Worm (Caenorhabditis elegans): ENCODE measurements around the gene wee-1.1.

Gene wee-1.1

DNA sequence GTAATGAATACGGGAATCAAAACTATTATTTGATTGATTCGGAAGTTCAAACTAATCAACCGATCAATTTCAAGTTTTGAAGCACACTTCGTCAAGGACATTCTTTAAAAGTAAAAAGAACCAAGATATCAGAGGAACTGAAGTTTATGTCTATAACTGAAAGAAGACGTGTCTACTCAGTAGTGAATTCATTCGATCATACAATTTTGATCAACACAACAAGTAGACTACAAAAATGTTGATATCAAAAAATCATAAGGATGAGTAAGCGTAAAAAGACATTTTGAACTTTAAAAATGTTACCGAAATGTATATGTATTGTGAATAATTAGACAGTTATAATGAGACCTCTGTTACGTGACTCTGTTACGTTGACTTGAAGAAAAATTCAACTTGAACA lies 40.6 kb downstream of the wee-1.1 start, which contains the start of gene sra-4:
sra-4 (minus strand) TSS at position 101 of the 400 bp plus-strand sequence.
- TF ChIP-seq aly-2 (tag; optimal IDR thresholded peaks at IDR 0.05), result no peak
- TF ChIP-seq sma-3 (GFP tag; optimal IDR thresholded peaks at IDR 0.05), result no peak

DNA sequence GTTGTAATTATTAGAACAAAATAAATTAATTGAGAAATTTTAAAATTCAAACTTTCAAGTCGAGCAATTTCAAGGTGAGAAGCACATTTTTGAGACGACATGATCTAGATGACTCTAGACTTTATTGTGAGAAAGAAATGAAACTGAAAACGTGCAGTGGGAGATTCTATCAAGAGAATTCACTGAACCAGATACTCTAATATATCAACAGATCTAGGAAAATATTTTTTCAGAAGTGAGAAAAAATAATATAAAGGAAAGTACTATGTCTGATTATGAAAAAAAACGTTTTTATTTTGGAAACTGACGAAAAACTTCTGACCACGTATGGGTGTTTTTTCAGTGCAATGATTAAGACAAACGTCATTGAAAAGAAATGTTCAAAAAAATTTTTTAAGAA lies 42.6 kb downstream of the wee-1.1 start, which contains the start of gene sra-3:
sra-3 (minus strand) TSS at position 101 of the 400 bp plus-strand sequence.
- TF ChIP-seq nhr-6 (tag; optimal IDR thresholded peaks at IDR 0.05) (no peak), nhr-11 (tag; optimal IDR thresholded peaks at IDR 0.05) (no peak), aly-2 (tag; optimal IDR thresholded peaks at IDR 0.05) (no peak), crh-2 (tag; optimal IDR thresholded peaks at IDR 0.05) (no peak), alr-1 (tag; optimal IDR thresholded peaks at IDR 0.05) (no peak), nhr-237 (tag; optimal IDR thresholded peaks at IDR 0.05) (no peak), peb-1 (tag; optimal IDR thresholded peaks at IDR 0.05) (no peak), elt-3 (tag; optimal IDR thresholded peaks at IDR 0.05) (no peak), lin-11 (tag; optimal IDR thresholded peaks at IDR 0.05) (no peak), ztf-1 (GFP tag; conservative IDR thresholded peaks at IDR 0.05) (no peak), lsy-2 (tag; optimal IDR thresholded peaks at IDR 0.05) (no peak), snpc-4 (tag; optimal IDR thresholded peaks at IDR 0.05) (no peak), F13H6.1 (tag; optimal IDR thresholded peaks at IDR 0.05) (no peak), zag-1 (tag; optimal IDR thresholded peaks at IDR 0.05) (no peak)

DNA sequence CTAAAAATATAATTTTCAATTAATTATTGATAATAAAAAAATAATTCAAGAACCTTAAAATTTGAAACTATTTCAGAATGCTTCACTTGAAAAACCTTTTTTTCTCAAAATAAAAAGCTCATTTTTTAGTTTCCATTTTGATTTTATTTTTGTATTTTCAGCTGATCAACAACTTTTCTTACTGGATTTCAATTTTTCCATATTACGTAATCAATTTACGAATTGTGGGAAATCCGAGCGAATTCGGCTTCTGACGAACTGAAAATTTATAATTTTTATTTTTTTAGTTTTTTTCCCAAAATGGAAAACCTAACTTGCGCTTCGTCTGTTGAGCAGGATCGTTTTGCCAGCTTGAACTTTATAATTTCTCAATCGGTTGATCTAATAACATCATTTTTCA lies 45.9 kb downstream of the wee-1.1 start, which contains the start of gene sra-8:
sra-8 (plus strand) TSS at position 301 of the 400 bp plus-strand sequence.
- TF ChIP-seq ceh-16 (tag; optimal IDR thresholded peaks at IDR 0.05), result no peak
- no peak for TF ChIP-seq nhr-129 (tag; optimal IDR thresholded peaks at IDR 0.05)
- TF ChIP-seq alr-1 (tag; optimal IDR thresholded peaks at IDR 0.05), result no peak
- no peak for TF ChIP-seq ceh-82 (tag; optimal IDR thresholded peaks at IDR 0.05)

ce11 chrII:9532011-9532410 lies 51.4 kb downstream of the wee-1.1 start, which contains the start of gene sra-9:
Gene sra-9, plus strand, starts transcription at chrII:9532311.
- TF ChIP-seq nhr-77 (tag; optimal IDR thresholded peaks at IDR 0.05) (no peak), fos-1 (tag; optimal IDR thresholded peaks at IDR 0.05) (no peak), nhr-6 (tag; optimal IDR thresholded peaks at IDR 0.05) (no peak)

Data from whole organism, L2 larva.